Fruit fly (Drosophila melanogaster) whole organism, pupa: ENCODE data around the gene Hip14.

Experiments
- CG13204 ChIP-seq: fragments of 200-800 bp; sonication (Bioruptor generic); optimal IDR thresholded peaks from 2 replicates; lab custom pipeline; 2018; ENCODE audit warnings: missing biosample characterization, mild to moderate bottlenecking, missing genetic modification characterization, moderate library complexity
- CG32121 ChIP-seq: fragments of 200-800 bp; sonication (Bioruptor generic); IDR thresholded peaks from 2 replicates; pipeline ENCODE4 v1.3.6; 2022; ENCODE audit warnings: missing biosample characterization, missing genetic modification characterization
- CG8301 ChIP-seq: fragments of 200-800 bp; sonication (Bioruptor generic); optimal IDR thresholded peaks from 2 replicates; lab custom pipeline; 2018; ENCODE audit warnings: missing biosample characterization, mild to moderate bottlenecking, missing genetic modification characterization
- Ets98B ChIP-seq: fragments of 200-800 bp; sonication (Bioruptor generic); IDR thresholded peaks from 2 replicates; pipeline ENCODE4 v1.3.6; 2022; ENCODE audit warnings: missing biosample characterization, missing genetic modification characterization
- rn ChIP-seq: fragments of 200-800 bp; sonication (Bioruptor generic); IDR thresholded peaks from 2 replicates; pipeline ENCODE4 v1.3.6; 2022; ENCODE audit warnings: missing biosample characterization, missing genetic modification characterization

DNA sequence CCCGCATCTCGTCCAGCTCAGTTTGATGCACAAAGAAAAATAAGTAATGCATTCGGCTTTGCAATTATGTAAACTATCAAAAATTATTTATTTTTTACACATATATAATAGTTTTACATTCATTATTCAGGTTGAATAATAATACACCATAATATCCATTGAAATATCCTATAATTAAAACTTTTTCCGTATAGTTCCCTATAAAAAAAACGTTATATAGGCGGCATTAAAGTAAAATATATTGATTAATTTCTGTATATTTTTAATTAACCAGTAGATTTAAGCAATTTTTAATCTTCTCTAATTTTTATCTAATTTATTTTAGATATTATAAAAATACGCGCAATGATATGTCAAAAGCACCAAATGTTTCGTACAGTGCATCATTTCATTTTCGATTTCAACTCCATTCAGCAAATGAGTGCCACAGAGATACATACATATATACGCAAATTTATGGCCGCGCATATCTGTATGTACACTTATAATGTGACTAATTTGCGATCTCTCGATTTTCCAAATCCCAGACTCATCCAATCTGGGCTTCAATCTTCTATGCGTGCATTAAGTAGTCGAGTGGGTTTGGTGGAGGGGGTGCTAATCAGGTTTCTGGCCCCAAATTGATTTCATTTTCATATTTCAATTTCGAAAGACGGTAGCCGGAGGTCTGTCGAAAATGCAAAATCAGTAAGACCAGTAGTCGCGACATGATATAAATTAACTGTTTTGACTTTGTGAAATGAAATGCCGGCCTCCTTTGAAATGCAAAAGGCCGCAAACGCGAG is 25.4 kb downstream of the Hip14 start:
- TF ChIP-seq CG13204 (GFP tag; lab: Kevin White, UChicago) (no peak), rn (GFP tag; lab: Robert Waterston, UW) (no peak), Ets98B (GFP tag; lab: Robert Waterston, UW) (no peak), CG8301 (tag; lab: Kevin White, UChicago) (no peak), CG32121 (GFP tag; lab: Robert Waterston, UW) (no peak)
